Fruit fly (Drosophila melanogaster) Kc167 (cell line): ENCODE measurements around the gene CG17996.

Experiments used
- Myc ChIP-seq: fragments of >200 bp; optimal IDR thresholded peaks from 2 replicates; lab custom pipeline; 2017; ENCODE audit warnings: missing external identifiers
- Sin3A ChIP-seq: fragments of >200 bp; optimal IDR thresholded peaks from 2 replicates; lab custom pipeline; 2018; ENCODE audit warnings: missing external identifiers
- h ChIP-seq: fragments of >200 bp; optimal IDR thresholded peaks from 3 replicates; lab custom pipeline; 2018; ENCODE audit warnings: missing external identifiers
- insv ChIP-seq: fragments of >200 bp; optimal IDR thresholded peaks from 3 replicates; lab custom pipeline; 2018; ENCODE audit warnings: missing external identifiers
- psq ChIP-seq: fragments of >200 bp; optimal IDR thresholded peaks from 2 replicates; lab custom pipeline; 2017; ENCODE audit warnings: missing external identifiers
- ttk ChIP-seq: sonication (Bioruptor generic); optimal IDR thresholded peaks from 2 replicates; lab custom pipeline; 2017; ENCODE audit warnings: missing external identifiers

The CG17996 gene

DNA sequence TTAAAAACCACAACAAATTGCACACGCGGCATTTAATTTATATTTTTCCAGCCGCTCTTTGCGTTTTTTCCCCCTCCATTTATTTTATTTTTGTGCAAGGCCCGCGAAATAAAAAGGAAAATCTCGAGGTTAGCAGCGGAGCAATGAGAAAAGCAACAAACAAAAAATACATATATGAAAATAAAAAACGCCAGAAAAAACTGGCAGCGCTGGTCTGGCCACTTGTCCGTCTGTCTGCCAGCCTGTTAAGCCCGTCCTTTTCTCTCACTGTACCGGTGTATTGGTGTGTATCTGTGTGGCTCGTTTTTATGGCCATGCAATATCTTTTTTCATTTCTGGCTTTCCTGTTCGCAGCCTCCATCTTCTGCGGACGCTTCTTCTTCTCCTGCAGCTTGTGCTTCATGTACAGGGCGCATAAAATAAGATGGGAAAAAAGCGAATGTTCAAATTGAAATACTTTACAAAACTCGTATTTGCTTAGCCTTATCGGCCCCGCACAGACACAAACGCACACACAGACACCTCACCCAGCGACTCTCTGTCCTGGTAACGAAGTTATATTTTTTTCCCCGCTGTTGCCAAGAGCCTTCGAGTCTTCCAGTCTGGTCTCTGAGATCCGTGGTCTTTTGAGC is 44.3 kb downstream of the CG17996 start:
- TF ChIP-seq insv (lab: Kevin White, UChicago) (no peak), psq (lab: Kevin White, UChicago) (no peak)

- TF ChIP-seq ttk (lab: Kevin White, UChicago) (no peak), insv (lab: Kevin White, UChicago) (no peak), psq (lab: Kevin White, UChicago) (no peak), Sin3A (lab: Kevin White, UChicago) (no peak), h (lab: Kevin White, UChicago) (no peak), Myc (lab: Kevin White, UChicago) (no peak)
Measured at dm6 chr2L:16685612-16685912, 45.3 kb downstream of the CG17996 start.

DNA sequence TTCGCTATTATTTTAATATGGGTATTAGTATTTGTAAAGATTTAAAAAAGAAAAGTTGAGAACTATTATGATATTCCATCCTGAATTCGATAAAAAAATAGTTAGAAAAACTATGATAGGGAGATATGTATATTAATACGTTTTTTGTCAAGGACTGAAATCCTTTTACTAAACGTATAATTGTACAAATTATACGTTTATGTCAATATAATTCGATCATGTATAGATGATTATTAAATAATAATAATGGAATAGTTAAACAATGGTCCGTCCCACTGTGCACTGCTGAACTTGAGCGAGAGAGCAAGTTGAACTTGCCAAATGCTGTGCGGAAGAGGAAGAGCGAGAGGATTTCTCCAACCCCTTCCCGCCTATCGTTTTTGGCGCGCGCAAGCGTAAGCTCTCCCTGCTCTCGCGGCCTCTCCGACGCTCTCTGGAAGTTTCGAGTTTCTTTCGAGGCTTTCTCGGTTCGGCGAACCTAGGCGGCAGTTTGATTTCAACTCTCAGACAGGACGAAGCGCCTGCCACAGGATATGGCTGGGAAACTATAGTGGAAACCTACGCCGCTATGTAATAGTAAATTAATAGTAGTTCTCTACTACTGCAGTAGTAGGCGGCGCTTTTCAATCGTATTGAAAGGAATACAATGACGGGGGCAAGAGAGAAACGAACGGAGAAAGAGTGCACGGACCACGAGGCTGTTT is 45.8 kb downstream of the CG17996 start:
- no peak for TF ChIP-seq insv (lab: Kevin White, UChicago)
- TF ChIP-seq h (lab: Kevin White, UChicago), result no peak
- no peak for TF ChIP-seq psq (lab: Kevin White, UChicago)
- TF ChIP-seq Sin3A (lab: Kevin White, UChicago), result no peak
- TF ChIP-seq ttk (lab: Kevin White, UChicago), result no peak
- TF ChIP-seq Myc (lab: Kevin White, UChicago), result no peak

DNA sequence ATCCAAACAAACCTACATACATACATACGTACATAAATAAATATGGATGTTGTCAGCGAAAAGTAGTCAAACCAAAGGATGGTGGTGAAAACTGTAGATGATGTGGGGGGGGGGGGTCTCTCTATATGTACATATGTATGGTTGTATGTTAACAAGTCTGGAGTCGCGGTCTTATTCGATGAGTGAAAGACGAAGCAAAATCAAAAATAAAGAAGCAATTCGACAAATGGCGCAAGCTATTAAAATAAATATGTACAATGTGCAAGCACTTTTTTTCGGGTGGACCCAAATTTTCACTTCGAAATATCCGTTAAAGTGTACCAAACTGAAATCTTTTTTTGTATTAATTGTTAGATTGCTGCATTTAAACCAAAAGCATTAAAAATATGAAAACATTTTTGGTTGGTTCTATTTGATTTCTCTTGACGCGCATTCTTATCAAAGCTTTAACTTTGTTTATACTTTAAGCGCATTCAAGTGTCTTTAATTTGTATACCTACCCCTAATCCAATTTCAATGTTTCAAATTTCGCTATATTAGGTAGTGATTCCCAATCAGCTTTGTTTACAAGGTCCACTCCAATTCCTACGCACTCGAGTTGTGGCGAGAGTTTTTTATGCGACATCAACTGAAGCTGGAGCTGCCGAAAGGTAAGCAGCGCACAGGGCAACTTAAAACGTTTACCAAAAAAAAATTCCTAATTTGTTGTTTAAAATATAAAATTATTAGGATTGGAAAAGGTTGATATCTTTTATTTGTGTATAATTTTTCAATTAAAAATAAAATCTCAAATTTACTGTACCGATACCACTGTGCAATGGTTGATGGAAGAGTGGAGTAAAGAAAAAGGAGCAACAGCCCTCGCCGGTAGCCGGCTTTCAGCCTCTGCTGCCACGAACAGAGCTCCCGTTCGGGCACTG is 46.6 kb downstream of the CG17996 start, which contains the start of gene CG31807:
TSS of gene CG31807 (minus strand) at position 51 of the 920 bp plus-strand sequence.
- TF ChIP-seq ttk (lab: Kevin White, UChicago) (no peak), Sin3A (lab: Kevin White, UChicago) (no peak), Myc (lab: Kevin White, UChicago) (no peak), h (lab: Kevin White, UChicago) (no peak), psq (lab: Kevin White, UChicago) (no peak), insv (lab: Kevin White, UChicago) (no peak)

DNA sequence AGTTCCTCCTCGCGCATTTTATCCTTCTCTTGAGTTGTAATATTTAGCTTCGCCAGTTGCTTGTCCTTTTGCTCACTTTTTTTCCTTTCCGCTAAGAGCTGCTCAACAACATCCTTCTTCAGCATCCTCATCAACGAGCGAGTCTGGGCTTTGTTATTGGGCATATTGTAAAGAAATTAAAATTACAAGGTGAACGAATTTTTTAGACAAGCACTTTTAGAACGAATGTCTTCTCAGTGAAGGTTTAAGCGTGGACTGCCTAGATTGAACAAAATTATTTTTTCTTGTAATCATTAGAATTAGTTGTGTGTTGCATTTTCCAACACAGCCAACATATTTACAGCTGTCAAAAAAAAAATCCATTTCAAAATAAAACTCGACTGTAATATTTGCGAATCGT is 48.6 kb downstream of the CG17996 start, which contains the start of gene CG33552:
TSS of gene CG33552 (plus strand) at position 301 of the 400 bp plus-strand sequence.
- TF ChIP-seq Myc (lab: Kevin White, UChicago) (no peak), ttk (lab: Kevin White, UChicago) (no peak), insv (lab: Kevin White, UChicago) (no peak), psq (lab: Kevin White, UChicago) (no peak), Sin3A (lab: Kevin White, UChicago) (no peak), h (lab: Kevin White, UChicago) (no peak)
